Worm (Caenorhabditis elegans) whole organism, mixed stage, embryonic: Measurements from ENCODE around the gene nas-8.

ENCODE experiments used
- blmp-1 ChIP-seq: fragments of 150-350 bp; optimal IDR thresholded peaks from 2 replicates; lab custom pipeline; 2014; ENCODE audit warnings: missing biosample characterization, missing genetic modification characterization
- ham-2 ChIP-seq: fragments of 200-800 bp; sonication (Bioruptor generic); optimal IDR thresholded peaks from 2 replicates; lab custom pipeline; 2018; ENCODE audit warnings: mild to moderate bottlenecking, missing genetic modification characterization, missing compliant biosample characterization
- lsy-2 ChIP-seq: fragments of 150-350 bp; optimal IDR thresholded peaks from 2 replicates; lab custom pipeline; 2014; ENCODE audit warnings: missing biosample characterization, missing genetic modification characterization
- mep-1 ChIP-seq: fragments of 150-350 bp; optimal IDR thresholded peaks from 2 replicates; lab custom pipeline; 2017; ENCODE audit warnings: missing biosample characterization, missing genetic modification reagents, missing genetic modification characterization, inconsistent platforms
- nhr-12 ChIP-seq: fragments of 150-350 bp; optimal IDR thresholded peaks from 2 replicates; lab custom pipeline; 2014; ENCODE audit warnings: missing biosample characterization, missing genetic modification characterization
- unc-39 ChIP-seq: fragments of 150-350 bp; optimal IDR thresholded peaks from 2 replicates; lab custom pipeline; 2014; ENCODE audit warnings: missing biosample characterization, missing genetic modification characterization
- unc-62 ChIP-seq: fragments of 150-350 bp; optimal IDR thresholded peaks from 2 replicates; lab custom pipeline; 2014; ENCODE audit warnings: missing biosample characterization, missing genetic modification reagents, missing genetic modification characterization

ce11 chrIV:7133140-7133539 is 18.4 kb downstream of the nas-8 start, which contains the start of gene cyn-12:
- TF ChIP-seq mep-1 (tag; lab: Kevin White, UChicago) (no peak), nhr-12 (tag; lab: Kevin White, UChicago) (no peak), blmp-1 (no peak), lsy-2 (tag; lab: Kevin White, UChicago) (no peak), unc-39 (tag; lab: Kevin White, UChicago) (no peak), unc-62 (GFP tag; lab: Kevin White, UChicago) (no peak), ham-2 (no peak)
